Fruit fly (Drosophila melanogaster): Measurements from ENCODE around the gene bocks.

bocks gene

dm6 chr3R:9555334-9555974 is 35.3 kb downstream of the bocks start, which contains the start of the genes CG9386 and BckdhA (continued):
- TF ChIP-seq odd (GFP tag; optimal IDR thresholded peaks at IDR 0.05) (peak; percentile 48), schlank (tag; optimal IDR thresholded peaks at IDR 0.05) (no peak), CG9817 (tag; optimal IDR thresholded peaks at IDR 0.05) (peak; percentile 63), B-H1 (GFP tag; IDR thresholded peaks at IDR 0.05) (no peak), yki (optimal IDR thresholded peaks at IDR 0.05) (no peak), ato (GFP tag; IDR thresholded peaks at IDR 0.05; ENCODE audit: partially characterized antibody) (peak; percentile 56; the same call in 1 of the 2 replicates), CG43689 (GFP tag; IDR thresholded peaks at IDR 0.05) (no peak), CG12236 (GFP tag; optimal IDR thresholded peaks at IDR 0.05) (no peak), NK7.1 (GFP tag; optimal IDR thresholded peaks at IDR 0.05) (no peak), h (optimal IDR thresholded peaks at IDR 0.05) (no peak), Mrtf (GFP tag; IDR thresholded peaks at IDR 0.05) (no peak), CG11456 (GFP tag; IDR thresholded peaks at IDR 0.05) (peak; percentile 57; the same call in 2 of the 3 replicates), Side (GFP tag; optimal IDR thresholded peaks at IDR 0.05) (no peak), kah (GFP tag; optimal IDR thresholded peaks at IDR 0.05) (peak; percentile 72), CG12219 (GFP tag; optimal IDR thresholded peaks at IDR 0.05) (no peak), Eip74EF (GFP tag; optimal IDR thresholded peaks at IDR 0.05) (no peak), CG7839 (tag; optimal IDR thresholded peaks at IDR 0.05) (peak; percentile 59), HHEX (GFP tag; optimal IDR thresholded peaks at IDR 0.05) (peak; percentile 32), CG7271 (tag; optimal IDR thresholded peaks at IDR 0.05) (no peak), Rx (GFP tag; IDR thresholded peaks at IDR 0.05) (no peak), sisA (GFP tag; IDR thresholded peaks at IDR 0.05) (no peak), CG8359 (GFP tag; optimal IDR thresholded peaks at IDR 0.05; ENCODE audit: borderline replicate concordance) (no peak), zfh1 (GFP tag; IDR thresholded peaks at IDR 0.05) (no peak), CG9215 (GFP tag; IDR thresholded peaks at IDR 0.05) (peak; percentile 49), hbn (GFP tag; IDR thresholded peaks at IDR 0.05; ENCODE audit: partially characterized antibody) (peak; percentile 71), psq (GFP tag; optimal IDR thresholded peaks at IDR 0.05) (no peak), Ada2b (GFP tag; IDR thresholded peaks at IDR 0.05) (peak; percentile 43; the same call in 1 of the 2 replicates), Nf-YB (GFP tag; optimal IDR thresholded peaks at IDR 0.05) (peak; percentile 0), gcm (GFP tag; optimal IDR thresholded peaks at IDR 0.05) (no peak), chn (GFP tag; optimal IDR thresholded peaks at IDR 0.05) (peak; percentile 61), salm (tag; optimal IDR thresholded peaks at IDR 0.05) (no peak), Pdp1 (GFP tag; optimal IDR thresholded peaks at IDR 0.05) (peak; percentile 54 to 99), Atf3 (GFP tag; optimal IDR thresholded peaks at IDR 0.05) (no peak), Fer1 (GFP tag; optimal IDR thresholded peaks at IDR 0.05) (peak; percentile 42), CrebB (tag; optimal IDR thresholded peaks at IDR 0.05) (no peak), ham (GFP tag; IDR thresholded peaks at IDR 0.05) (no peak), CG3995 (GFP tag; optimal IDR thresholded peaks at IDR 0.05) (peak; percentile 89), CG1529 (GFP tag; optimal IDR thresholded peaks at IDR 0.05) (no peak), ac (GFP tag; optimal IDR thresholded peaks at IDR 0.05) (no peak), wdn (GFP tag; IDR thresholded peaks at IDR 0.05) (no peak), Dref (GFP tag; IDR thresholded peaks at IDR 0.05) (peak; percentile 70), CG10274 (GFP tag; optimal IDR thresholded peaks at IDR 0.05) (no peak), trem (tag; optimal IDR thresholded peaks at IDR 0.05) (peak; percentile 52), ap (GFP tag; IDR thresholded peaks at IDR 0.05) (no peak), gsb (GFP tag; IDR thresholded peaks at IDR 0.05) (no peak), HLHmδ (GFP tag; optimal IDR thresholded peaks at IDR 0.05) (no peak), CG12155 (GFP tag; optimal IDR thresholded peaks at IDR 0.05) (peak; percentile 50), CG31224 (GFP tag; IDR thresholded peaks at IDR 0.05) (no peak), Camta (GFP tag; optimal IDR thresholded peaks at IDR 0.05) (no peak), tin (GFP tag; optimal IDR thresholded peaks at IDR 0.05) (peak; percentile 57), CG6272 (GFP tag; IDR thresholded peaks at IDR 0.05) (peak; percentile 37; the same call in 1 of the 2 replicates)

All from whole organism, embryonic.